Worm (Caenorhabditis elegans) whole organism, L4/young adult: Measurements from ENCODE around the gene R166.2.

Source experiments
- W03F9.2 ChIP-seq: fragments of 150-350 bp; optimal IDR thresholded peaks from 2 replicates; lab custom pipeline; 2014; ENCODE audit warnings: missing biosample characterization, missing genetic modification characterization
- dao-5 ChIP-seq: sonication (generic microtip); optimal IDR thresholded peaks from 2 replicates; lab custom pipeline; 2016; ENCODE audit warnings: missing genotype, missing genetic modification characterization, moderate library complexity, missing compliant biosample characterization
- him-1 ChIP-seq: sonication (generic microtip); optimal IDR thresholded peaks from 2 replicates; lab custom pipeline; 2016; ENCODE audit warnings: missing genotype, missing genetic modification reagents, missing genetic modification characterization, missing compliant biosample characterization

DNA sequence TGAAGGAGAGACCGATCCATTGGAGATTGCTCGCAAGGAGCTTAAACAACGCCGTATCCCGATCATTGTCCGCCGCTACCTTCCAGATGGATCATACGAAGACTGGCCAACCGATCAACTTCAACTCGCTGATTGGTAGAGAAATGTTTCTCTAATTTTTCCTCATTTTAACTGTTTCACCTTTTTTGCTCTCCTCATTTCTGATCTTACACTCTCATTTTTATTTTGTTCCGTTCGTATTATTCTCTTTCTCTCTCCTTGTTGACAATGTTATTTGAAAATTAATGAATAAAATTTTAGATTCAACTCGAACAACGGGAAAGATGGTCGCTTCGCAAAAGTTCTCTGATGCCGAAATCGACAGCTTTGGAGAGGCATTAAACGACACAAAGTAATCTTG is 42.2 kb upstream of the R166.2 start, which contains the start of gene dohh-1:
- TF ChIP-seq him-1 (tag; lab: Kevin White, UChicago) (no peak), dao-5 (tag; lab: Kevin White, UChicago) (no peak), W03F9.2 (tag; lab: Kevin White, UChicago) (no peak)
